Fruit fly (Drosophila melanogaster): ENCODE measurements around the gene mura.

Gene mura

DNA sequence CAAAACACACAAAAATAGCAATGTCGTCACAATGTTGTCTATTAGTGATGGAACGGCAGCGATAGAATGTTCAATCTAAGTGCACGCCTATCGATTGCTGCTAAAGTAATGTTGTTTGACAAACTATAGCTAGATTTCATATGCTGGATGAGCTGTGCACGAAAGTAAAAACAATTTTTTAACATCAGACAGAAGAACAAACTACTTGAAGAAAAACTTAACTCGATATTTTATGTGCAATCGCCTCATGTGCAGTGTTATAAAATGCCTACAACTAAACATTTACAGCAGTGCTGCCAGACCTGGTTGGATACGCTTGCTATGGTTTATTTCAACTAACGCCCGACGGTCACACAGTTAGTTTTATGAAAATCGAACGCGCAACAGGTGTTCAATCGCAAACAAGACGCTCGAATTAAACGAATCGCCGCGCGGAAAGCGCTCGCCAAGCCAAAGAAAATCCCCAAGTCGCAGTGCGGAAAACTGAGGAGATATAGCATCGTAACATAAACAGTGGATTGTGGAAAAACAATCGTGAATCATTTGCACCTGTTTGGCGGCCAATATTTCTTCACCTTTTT lies 39.4 kb upstream of the mura start, which contains the start of the genes bocks and CG8312 (continued):
- no peak for TF ChIP-seq CG11696 (GFP tag; IDR thresholded peaks at IDR 0.05)
- no peak for TF ChIP-seq E2f1 (GFP tag; IDR thresholded peaks at IDR 0.05)
- TF ChIP-seq ssp (GFP tag; IDR thresholded peaks at IDR 0.05) = no peak
- no peak for TF ChIP-seq CG11723 (GFP tag; optimal IDR thresholded peaks at IDR 0.05)
- TF ChIP-seq Ets65A (GFP tag) = peak; percentile 56
- no peak for TF ChIP-seq CG10366 (GFP tag; IDR thresholded peaks at IDR 0.05)
- TF ChIP-seq CG13424 (tag; optimal IDR thresholded peaks at IDR 0.05) = peak; percentile 40
- TF ChIP-seq CG8089 (GFP tag; optimal IDR thresholded peaks at IDR 0.05) = peak; percentile 12
- peak; percentile 56 for TF ChIP-seq Bteb2 (GFP tag; optimal IDR thresholded peaks at IDR 0.05)
- TF ChIP-seq crol (GFP tag; IDR thresholded peaks at IDR 0.05) = no peak
- no peak for TF ChIP-seq usp (GFP tag; optimal IDR thresholded peaks at IDR 0.05)
- TF ChIP-seq CG9797 (GFP tag; optimal IDR thresholded peaks at IDR 0.05) = peak; percentile 97
- no peak for TF ChIP-seq Fer2 (tag; optimal IDR thresholded peaks at IDR 0.05)
- TF ChIP-seq D19A (tag; optimal IDR thresholded peaks at IDR 0.05) = no peak
- TF ChIP-seq CG9609 (GFP tag; optimal IDR thresholded peaks at IDR 0.05) = peak; percentile 59
- no peak for TF ChIP-seq Atf6 (GFP tag; IDR thresholded peaks at IDR 0.05)
- no peak for TF ChIP-seq CG8765 (GFP tag; IDR thresholded peaks at IDR 0.05)
- no peak for TF ChIP-seq Dref (GFP tag; IDR thresholded peaks at IDR 0.05)
- peak; percentile 58 for TF ChIP-seq sug (tag; optimal IDR thresholded peaks at IDR 0.05)
- TF ChIP-seq bsh (GFP tag; optimal IDR thresholded peaks at IDR 0.05) = no peak
- TF ChIP-seq Chrac-16 (GFP tag; optimal IDR thresholded peaks at IDR 0.05) = peak; percentile 3
- TF ChIP-seq gt (GFP tag; IDR thresholded peaks at IDR 0.05) = no peak
- TF ChIP-seq stwl (tag; optimal IDR thresholded peaks at IDR 0.05) = peak; percentile 94
- TF ChIP-seq Dfd (GFP tag; optimal IDR thresholded peaks at IDR 0.05) = no peak
- TF ChIP-seq Meics (GFP tag; optimal IDR thresholded peaks at IDR 0.05) = peak; percentile 6
- TF ChIP-seq mam (GFP tag; optimal IDR thresholded peaks at IDR 0.05) = peak; percentile 65
- TF ChIP-seq nau (GFP tag; optimal IDR thresholded peaks at IDR 0.05) = no peak
- TF ChIP-seq Hsf (GFP tag; optimal IDR thresholded peaks at IDR 0.05) = peak; percentile 55
- no peak for TF ChIP-seq Rx (GFP tag; IDR thresholded peaks at IDR 0.05)
- peak; percentile 53 for TF ChIP-seq hkb (optimal IDR thresholded peaks at IDR 0.05)
- TF ChIP-seq hkb (GFP tag; IDR thresholded peaks at IDR 0.05) = no peak
- no peak for TF ChIP-seq CG33557 (GFP tag; optimal IDR thresholded peaks at IDR 0.05)
- TF ChIP-seq jigr1 (GFP tag; IDR thresholded peaks at IDR 0.05) = no peak
- TF ChIP-seq disco-r (GFP tag; optimal IDR thresholded peaks at IDR 0.05) = peak; percentile 15
- TF ChIP-seq CG11247 (GFP tag; IDR thresholded peaks at IDR 0.05) = no peak
- TF ChIP-seq Ptx1 (GFP tag; IDR thresholded peaks at IDR 0.05) = no peak
- TF ChIP-seq CG7372 (GFP tag; IDR thresholded peaks at IDR 0.05) = no peak
- TF ChIP-seq dati (GFP tag; IDR thresholded peaks at IDR 0.05) = no peak
- TF ChIP-seq Six4 (GFP tag; optimal IDR thresholded peaks at IDR 0.05) = no peak
- TF ChIP-seq CG11560 (tag; IDR thresholded peaks at IDR 0.05) = no peak
- peak; percentile 42 for TF ChIP-seq CG13296 (GFP tag; optimal IDR thresholded peaks at IDR 0.05)
- no peak for TF ChIP-seq tio (GFP tag; optimal IDR thresholded peaks at IDR 0.05)
- TF ChIP-seq CG16813 (GFP tag; IDR thresholded peaks at IDR 0.05; ENCODE audit: partially characterized antibody) = no peak
- no peak for TF ChIP-seq D19B (GFP tag; optimal IDR thresholded peaks at IDR 0.05)
- TF ChIP-seq Mes4 (GFP tag; optimal IDR thresholded peaks at IDR 0.05) = peak; percentile 46
- TF ChIP-seq ara (GFP tag; IDR thresholded peaks at IDR 0.05) = no peak
- TF ChIP-seq Hr3 (GFP tag; optimal IDR thresholded peaks at IDR 0.05) = no peak
- TF ChIP-seq pros (GFP tag; optimal IDR thresholded peaks at IDR 0.05) = no peak
- TF ChIP-seq MESR4 (GFP tag; optimal IDR thresholded peaks at IDR 0.05) = peak; percentile 64
- TF ChIP-seq Awh (GFP tag; IDR thresholded peaks at IDR 0.05) = no peak
- no peak for TF ChIP-seq Tbp (GFP tag; optimal IDR thresholded peaks at IDR 0.05)
- peak; percentile 45 for TF ChIP-seq CG30020 (tag; optimal IDR thresholded peaks at IDR 0.05)
- no peak for TF ChIP-seq CG5953 (GFP tag; IDR thresholded peaks at IDR 0.05)
